Worm (Caenorhabditis elegans) whole organism, L4 larva: ENCODE results near the gene smu-2.
A peak's percentile ranks its signal among the peaks of the same experiment; 100 is the strongest.

Experiments used
- dmd-9 ChIP-seq: fragments of 200-800 bp; sonication (Bioruptor generic); IDR thresholded peaks from 2 replicates; pipeline ENCODE4 v1.3.6; 2022; ENCODE audit warnings: missing genetic modification reagents, missing genetic modification characterization, missing compliant biosample characterization
- egl-27 ChIP-seq: sonication (generic microtip); optimal IDR thresholded peaks from 3 replicates; lab custom pipeline; 2017; ENCODE audit warnings: missing biosample characterization, missing genetic modification reagents, missing genetic modification characterization
- nhr-11 ChIP-seq: fragments of 150-350 bp; optimal IDR thresholded peaks from 2 replicates; lab custom pipeline; 2014; ENCODE audit warnings: missing biosample characterization, missing genetic modification characterization
- nhr-237 ChIP-seq: sonication (generic microtip); optimal IDR thresholded peaks from 2 replicates; lab custom pipeline; 2017; ENCODE audit warnings: missing biosample characterization, missing genetic modification characterization
- nhr-25 ChIP-seq: sonication (generic microtip); optimal IDR thresholded peaks from 2 replicates; lab custom pipeline; 2017; ENCODE audit warnings: missing genetic modification characterization, mild to moderate bottlenecking, missing compliant biosample characterization, antibody characterized with exemption, moderate library complexity, borderline replicate concordance; ENCODE audit not compliant: insufficient read depth
- pha-4 ChIP-seq, 2 experiments: fragments of 150-350 bp in 1 of 2; fragments of 200-800 bp in 1 of 2; sonication (Bioruptor generic) in 1 of 2; IDR thresholded peaks in 1 of 2; optimal IDR thresholded peaks in 1 of 2; 2 replicates each; pipeline versions ENCODE4 v1.3.6 to Lab custom; 2014 to 2022; ENCODE audit warnings: missing genetic modification characterization in 2 of 2, missing genetic modification reagents in 2 of 2, missing biosample characterization in 1 of 2, missing compliant biosample characterization in 1 of 2
- pqm-1 ChIP-seq: sonication (generic microtip); optimal IDR thresholded peaks from 2 replicates; lab custom pipeline; 2017; ENCODE audit warnings: missing biosample characterization, missing genetic modification characterization
- skn-1 ChIP-seq: fragments of 150-350 bp; optimal IDR thresholded peaks from 2 replicates; lab custom pipeline; 2014; ENCODE audit warnings: missing biosample characterization, missing genetic modification characterization
- snpc-4 ChIP-seq: fragments of 150-350 bp; optimal IDR thresholded peaks from 2 replicates; lab custom pipeline; 2014; ENCODE audit warnings: missing biosample characterization, missing genetic modification characterization

DNA sequence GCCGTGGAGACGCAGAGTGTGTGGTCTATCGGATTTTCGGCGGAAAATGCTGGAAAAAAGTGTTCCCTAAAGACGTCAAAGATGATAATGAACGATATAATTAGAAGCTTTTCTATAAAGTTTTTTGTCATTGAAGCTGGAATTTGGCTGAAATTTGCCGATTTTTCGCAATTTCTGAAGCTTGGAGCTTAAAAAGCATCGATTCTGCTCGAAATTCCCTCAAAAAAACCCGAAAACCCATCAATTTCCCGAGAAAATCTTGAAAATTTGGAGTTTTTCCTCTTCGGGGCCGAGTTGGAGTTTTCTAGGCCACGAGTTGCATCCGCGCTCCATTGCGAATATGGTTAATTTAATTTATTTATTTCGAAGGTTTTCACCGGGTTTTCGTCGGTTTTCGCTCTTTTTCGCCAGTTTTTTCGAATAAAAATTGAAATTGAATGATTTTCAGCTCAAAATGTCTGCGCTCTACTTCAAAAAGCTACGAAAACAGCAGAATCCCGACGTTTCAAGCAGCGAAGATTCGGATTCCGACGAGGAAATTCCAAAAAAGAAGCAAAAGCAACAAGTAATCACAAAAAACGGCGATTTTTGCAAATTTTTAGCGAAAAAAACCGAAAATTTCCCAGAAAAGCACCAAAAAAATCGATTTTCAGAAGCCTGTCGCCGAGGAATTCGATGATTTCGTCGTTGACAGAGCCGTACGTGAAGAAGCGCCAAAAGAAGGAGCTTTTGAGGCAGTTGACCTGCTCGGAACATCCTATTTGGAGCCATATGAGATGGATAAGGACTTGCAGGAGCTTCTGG is 20.5 kb downstream of the smu-2 start, which contains the start of the genes col-71 and Y49F6B.2:
- TF ChIP-seq nhr-25 (tag; lab: Kevin White, UChicago) (no peak), snpc-4 (tag; lab: Kevin White, UChicago) (no peak), nhr-237 (tag; lab: Kevin White, UChicago) (no peak), skn-1 (tag; lab: Kevin White, UChicago) (no peak), pha-4 (GFP tag; IDR thresholded peaks at IDR 0.05; lab: Robert Waterston, UW) (0 out of 2 replicates have a peak, but pooled peaks have one; percentile 18), pha-4 (tag; optimal IDR thresholded peaks at IDR 0.05; lab: Kevin White, UChicago) (no peak), dmd-9 (GFP tag; lab: Robert Waterston, UW) (peak; percentile 64; the same call in 1 of the 2 replicates), pqm-1 (tag; lab: Kevin White, UChicago) (no peak), nhr-11 (tag; lab: Kevin White, UChicago) (no peak), egl-27 (tag; lab: Kevin White, UChicago) (no peak)
